Worm (Caenorhabditis elegans): ENCODE results near the gene T09A5.5.

The T09A5.5 gene

ce11 chrII:7819359-7819758 lies 34.2 kb downstream of the T09A5.5 start:
- TF ChIP-seq dao-5 (tag; optimal IDR thresholded peaks at IDR 0.05) (no peak), W03F9.2 (tag; optimal IDR thresholded peaks at IDR 0.05) (no peak), him-1 (tag; optimal IDR thresholded peaks at IDR 0.05) (no peak)

ce11 chrII:7817580-7817979 lies 36.0 kb downstream of the T09A5.5 start:
- no peak for TF ChIP-seq dao-5 (tag; optimal IDR thresholded peaks at IDR 0.05)

- TF ChIP-seq him-1 (tag; optimal IDR thresholded peaks at IDR 0.05) = no peak
- no peak for TF ChIP-seq dao-5 (tag; optimal IDR thresholded peaks at IDR 0.05)
- no peak for TF ChIP-seq W03F9.2 (tag; optimal IDR thresholded peaks at IDR 0.05)
These were observed 37.3 kb downstream of the T09A5.5 start, which contains the start of gene cki-2 for ce11 chrII:7816163-7816776. cki-2 (plus strand) TSS chrII:7816499.

- TF ChIP-seq him-1 (tag; optimal IDR thresholded peaks at IDR 0.05) = no peak
- no peak for TF ChIP-seq dao-5 (tag; optimal IDR thresholded peaks at IDR 0.05)
- no peak for TF ChIP-seq W03F9.2 (tag; optimal IDR thresholded peaks at IDR 0.05)
These were observed 38.2 kb downstream of the T09A5.5 start for ce11 chrII:7815406-7815805.

ce11 chrII:7814915-7815314 lies 38.7 kb downstream of the T09A5.5 start:
- TF ChIP-seq dao-5 (tag; optimal IDR thresholded peaks at IDR 0.05) (no peak), W03F9.2 (tag; optimal IDR thresholded peaks at IDR 0.05) (no peak), him-1 (tag; optimal IDR thresholded peaks at IDR 0.05) (no peak)

ce11 chrII:7814215-7814614 lies 39.4 kb downstream of the T09A5.5 start:
- no peak for TF ChIP-seq dao-5 (tag; optimal IDR thresholded peaks at IDR 0.05)
- no peak for TF ChIP-seq him-1 (tag; optimal IDR thresholded peaks at IDR 0.05)
- TF ChIP-seq W03F9.2 (tag; optimal IDR thresholded peaks at IDR 0.05) = no peak

ce11 chrII:7813645-7814044 lies 39.9 kb downstream of the T09A5.5 start:
- TF ChIP-seq him-1 (tag; optimal IDR thresholded peaks at IDR 0.05) (no peak), dao-5 (tag; optimal IDR thresholded peaks at IDR 0.05) (no peak)

- TF ChIP-seq him-1 (tag; optimal IDR thresholded peaks at IDR 0.05) (no peak), W03F9.2 (tag; optimal IDR thresholded peaks at IDR 0.05) (no peak), dao-5 (tag; optimal IDR thresholded peaks at IDR 0.05) (no peak)
These were observed 40.3 kb downstream of the T09A5.5 start for ce11 chrII:7813237-7813636.

ce11 chrII:7812332-7812731 lies 41.2 kb downstream of the T09A5.5 start:
- TF ChIP-seq dao-5 (tag; optimal IDR thresholded peaks at IDR 0.05) (no peak), W03F9.2 (tag; optimal IDR thresholded peaks at IDR 0.05) (no peak), him-1 (tag; optimal IDR thresholded peaks at IDR 0.05) (no peak)

- TF ChIP-seq him-1 (tag; optimal IDR thresholded peaks at IDR 0.05) = no peak
- no peak for TF ChIP-seq dao-5 (tag; optimal IDR thresholded peaks at IDR 0.05)
- no peak for TF ChIP-seq W03F9.2 (tag; optimal IDR thresholded peaks at IDR 0.05)
These were observed 42.6 kb downstream of the T09A5.5 start, which contains the start of gene cki-1 for ce11 chrII:7810869-7811543. cki-1 (plus strand) TSS chrII:7811240.

ce11 chrII:7810162-7810868 lies 43.3 kb downstream of the T09A5.5 start:
- TF ChIP-seq W03F9.2 (tag; optimal IDR thresholded peaks at IDR 0.05) (no peak), dao-5 (tag; optimal IDR thresholded peaks at IDR 0.05) (no peak), him-1 (tag; optimal IDR thresholded peaks at IDR 0.05) (no peak)

ce11 chrII:7809358-7809914 lies 44.1 kb downstream of the T09A5.5 start:
- TF ChIP-seq him-1 (tag; optimal IDR thresholded peaks at IDR 0.05) = no peak
- TF ChIP-seq W03F9.2 (tag; optimal IDR thresholded peaks at IDR 0.05) = no peak
- TF ChIP-seq dao-5 (tag; optimal IDR thresholded peaks at IDR 0.05) = no peak

ce11 chrII:7808950-7809349 lies 44.6 kb downstream of the T09A5.5 start:
- TF ChIP-seq him-1 (tag; optimal IDR thresholded peaks at IDR 0.05) (no peak), W03F9.2 (tag; optimal IDR thresholded peaks at IDR 0.05) (no peak), dao-5 (tag; optimal IDR thresholded peaks at IDR 0.05) (no peak)

ce11 chrII:7808153-7808552 lies 45.4 kb downstream of the T09A5.5 start:
- TF ChIP-seq W03F9.2 (tag; optimal IDR thresholded peaks at IDR 0.05) (no peak), dao-5 (tag; optimal IDR thresholded peaks at IDR 0.05) (no peak), him-1 (tag; optimal IDR thresholded peaks at IDR 0.05) (no peak)

Data from whole organism, L4/young adult.